Fruit fly (Drosophila melanogaster) whole organism, embryonic: ENCODE measurements around the gene HUWE1.

Experiments
- ATbp ChIP-seq: fragments of 200-800 bp; sonication (Bioruptor generic); optimal IDR thresholded peaks from 2 replicates; lab custom pipeline; 2017; ENCODE audit warnings: missing biosample characterization, mild to moderate bottlenecking, missing genetic modification characterization, missing genetic modification reagents
- Bdp1 ChIP-seq: fragments of 200-800 bp; sonication (Bioruptor generic); optimal IDR thresholded peaks from 3 replicates; lab custom pipeline; 2016; ENCODE audit warnings: missing biosample characterization, missing genetic modification characterization
- CG11504 ChIP-seq: fragments of 200-800 bp; sonication (Bioruptor generic); optimal IDR thresholded peaks from 3 replicates; lab custom pipeline; 2019; ENCODE audit warnings: missing biosample characterization, mild to moderate bottlenecking, missing genetic modification characterization, moderate library complexity
- CG13424 ChIP-seq: fragments of 200-800 bp; sonication (Bioruptor generic); optimal IDR thresholded peaks from 2 replicates; lab custom pipeline; 2019; ENCODE audit warnings: missing biosample characterization, mild to moderate bottlenecking, missing genetic modification characterization, moderate library complexity
- CG14050 ChIP-seq: fragments of 200-800 bp; sonication (Bioruptor generic); IDR thresholded peaks from 3 replicates; pipeline ENCODE4 v1.3.6; 2022; ENCODE audit warnings: missing biosample characterization, missing genetic modification characterization
- CG14710 ChIP-seq: fragments of 200-800 bp; sonication (Bioruptor generic); optimal IDR thresholded peaks from 3 replicates; lab custom pipeline; 2019; ENCODE audit warnings: missing biosample characterization, mild to moderate bottlenecking, missing genetic modification characterization, moderate library complexity
- CG15479 ChIP-seq: fragments of 200-800 bp; sonication (Bioruptor generic); optimal IDR thresholded peaks from 3 replicates; lab custom pipeline; 2019; ENCODE audit warnings: missing biosample characterization, mild to moderate bottlenecking, missing genetic modification characterization, moderate library complexity
- CG15514 ChIP-seq: fragments of 200-800 bp; sonication (Bioruptor generic); optimal IDR thresholded peaks from 3 replicates; lab custom pipeline; 2017; ENCODE audit warnings: missing biosample characterization, missing genetic modification characterization, mild to moderate bottlenecking, moderate library complexity, missing genetic modification reagents
- CG15601 ChIP-seq: fragments of 200-800 bp; sonication (Bioruptor generic); optimal IDR thresholded peaks from 3 replicates; lab custom pipeline; 2019; ENCODE audit warnings: missing biosample characterization, mild to moderate bottlenecking, missing genetic modification characterization, moderate library complexity
- CG1603 ChIP-seq: fragments of 200-800 bp; sonication (Bioruptor generic); optimal IDR thresholded peaks from 2 replicates; lab custom pipeline; 2019; ENCODE audit warnings: missing biosample characterization, mild to moderate bottlenecking, missing genetic modification characterization, moderate library complexity
- CG17612 ChIP-seq: fragments of 200-800 bp; sonication (Bioruptor generic); IDR thresholded peaks from 2 replicates; pipeline ENCODE4 v1.3.6; 2022; ENCODE audit warnings: missing biosample characterization, missing genetic modification characterization
- CG2120 ChIP-seq: fragments of 200-800 bp; sonication (Bioruptor generic); optimal IDR thresholded peaks from 3 replicates; lab custom pipeline; 2016; ENCODE audit warnings: missing biosample characterization, missing genetic modification characterization
- CG32532 ChIP-seq: fragments of 200-800 bp; sonication (Bioruptor generic); IDR thresholded peaks from 2 replicates; pipeline ENCODE4 v1.3.6; 2022; ENCODE audit warnings: missing biosample characterization, missing genetic modification characterization
- CG6272 ChIP-seq: fragments of 200-800 bp; sonication (Bioruptor generic); IDR thresholded peaks from 2 replicates; pipeline ENCODE4 v1.3.6; 2022; ENCODE audit warnings: missing biosample characterization, missing genetic modification characterization
- CG6765 ChIP-seq: fragments of 200-800 bp; sonication (Bioruptor generic); optimal IDR thresholded peaks from 3 replicates; lab custom pipeline; 2017; ENCODE audit warnings: missing biosample characterization, mild to moderate bottlenecking, missing genetic modification characterization
- CG9727 ChIP-seq: fragments of 200-800 bp; sonication (Bioruptor generic); optimal IDR thresholded peaks from 3 replicates; lab custom pipeline; 2017; ENCODE audit warnings: missing biosample characterization, mild to moderate bottlenecking, missing genetic modification characterization
- CG9932 ChIP-seq: fragments of 200-800 bp; sonication (Bioruptor generic); IDR thresholded peaks from 2 replicates; pipeline ENCODE4 v1.3.6; 2022; ENCODE audit warnings: missing biosample characterization, missing genetic modification characterization
- CrebB ChIP-seq: fragments of 200-800 bp; sonication (Bioruptor generic); optimal IDR thresholded peaks from 3 replicates; lab custom pipeline; 2018; ENCODE audit warnings: missing biosample characterization, mild to moderate bottlenecking, missing genetic modification characterization
- Deaf1 ChIP-seq: fragments of 200-800 bp; optimal IDR thresholded peaks from 3 replicates; lab custom pipeline; 2019; ENCODE audit warnings: missing biosample characterization, mild to moderate bottlenecking, missing genetic modification characterization, moderate library complexity
- Dek ChIP-seq: fragments of 200-800 bp; sonication (Bioruptor generic); optimal IDR thresholded peaks from 3 replicates; lab custom pipeline; 2019; ENCODE audit warnings: missing biosample characterization, mild to moderate bottlenecking, missing genetic modification characterization, moderate library complexity
- Ets65A ChIP-seq: fragments of 200-800 bp; sonication (Bioruptor generic); peaks from one replicate; lab custom pipeline; 2016; ENCODE audit warnings: missing biosample characterization, missing genetic modification characterization
- HLH54F ChIP-seq: fragments of 200-800 bp; sonication (Bioruptor generic); optimal IDR thresholded peaks from 3 replicates; lab custom pipeline; 2016; ENCODE audit warnings: missing biosample characterization, missing genetic modification characterization
- HLHmδ ChIP-seq: fragments of 200-800 bp; sonication (Bioruptor generic); optimal IDR thresholded peaks from 2 replicates; lab custom pipeline; 2018; ENCODE audit warnings: missing biosample characterization, mild to moderate bottlenecking, missing genetic modification characterization, moderate library complexity
- Hr3 ChIP-seq: fragments of 200-800 bp; sonication (Bioruptor generic); optimal IDR thresholded peaks from 3 replicates; lab custom pipeline; 2016; ENCODE audit warnings: missing biosample characterization, missing genetic modification characterization
- Hsf ChIP-seq: fragments of 200-800 bp; sonication (Bioruptor generic); optimal IDR thresholded peaks from 3 replicates; lab custom pipeline; 2016; ENCODE audit warnings: missing biosample characterization, missing genetic modification characterization
- Jarid2 ChIP-seq: fragments of 200-800 bp; sonication (Bioruptor generic); optimal IDR thresholded peaks from 3 replicates; lab custom pipeline; 2017; ENCODE audit warnings: mild to moderate bottlenecking, missing biosample characterization, missing genetic modification reagents, missing genetic modification characterization
- Opbp ChIP-seq: fragments of 200-800 bp; sonication (Bioruptor generic); IDR thresholded peaks from 3 replicates; pipeline ENCODE4 v1.3.6; 2022; ENCODE audit warnings: missing biosample characterization, missing genetic modification characterization; ENCODE audit not compliant: partially characterized antibody
- Pdp1 ChIP-seq, 2 experiments: fragments of 200-800 bp; sonication (Bioruptor generic); optimal IDR thresholded peaks; 3 replicates each; lab custom pipeline; 2016; ENCODE audit warnings: missing biosample characterization in 2 of 2, missing genetic modification characterization in 2 of 2, mild to moderate bottlenecking in 1 of 2, moderate library complexity in 1 of 2
- Spps ChIP-seq: fragments of 200-800 bp; sonication (Bioruptor generic); optimal IDR thresholded peaks from 2 replicates; lab custom pipeline; 2018; ENCODE audit warnings: missing biosample characterization, mild to moderate bottlenecking, missing genetic modification characterization
- Sry-δ ChIP-seq: fragments of 200-800 bp; sonication (Bioruptor generic); optimal IDR thresholded peaks from 2 replicates; lab custom pipeline; 2016; ENCODE audit warnings: missing biosample characterization, missing genetic modification characterization
- cad ChIP-seq: fragments of >200 bp; optimal IDR thresholded peaks from 2 replicates; lab custom pipeline; 2017; ENCODE audit warnings: missing biosample characterization, missing genetic modification characterization
- dmrt11E ChIP-seq: fragments of 200-800 bp; sonication (Bioruptor generic); optimal IDR thresholded peaks from 3 replicates; lab custom pipeline; 2018; ENCODE audit warnings: missing biosample characterization, mild to moderate bottlenecking, missing genetic modification characterization, moderate library complexity
- dmrt99B ChIP-seq: fragments of 200-800 bp; sonication (Bioruptor generic); optimal IDR thresholded peaks from 2 replicates; lab custom pipeline; 2018; ENCODE audit warnings: missing biosample characterization, mild to moderate bottlenecking, missing genetic modification characterization, moderate library complexity
- ewg ChIP-seq: fragments of 200-800 bp; sonication (Bioruptor generic); optimal IDR thresholded peaks from 3 replicates; lab custom pipeline; 2017; ENCODE audit warnings: mild to moderate bottlenecking, missing biosample characterization, missing genetic modification reagents, missing genetic modification characterization
- gce ChIP-seq: fragments of 200-800 bp; sonication (Bioruptor generic); IDR thresholded peaks from 3 replicates; pipeline ENCODE4 v1.3.6; 2022; ENCODE audit warnings: missing biosample characterization, missing genetic modification characterization
- gcm ChIP-seq: fragments of 200-800 bp; sonication (Bioruptor generic); optimal IDR thresholded peaks from 2 replicates; lab custom pipeline; 2019; ENCODE audit warnings: missing biosample characterization, mild to moderate bottlenecking, missing genetic modification characterization, moderate library complexity
- nau ChIP-seq: fragments of 200-800 bp; sonication (Bioruptor generic); optimal IDR thresholded peaks from 3 replicates; lab custom pipeline; 2017; ENCODE audit warnings: missing biosample characterization, mild to moderate bottlenecking, missing genetic modification characterization, missing genetic modification reagents
- onecut ChIP-seq: fragments of 200-800 bp; sonication (Bioruptor generic); IDR thresholded peaks from 2 replicates; pipeline ENCODE4 v1.3.6; 2022; ENCODE audit warnings: missing biosample characterization, missing genetic modification characterization
- sens ChIP-seq: fragments of 200-800 bp; sonication (Bioruptor generic); peaks from one replicate; lab custom pipeline; 2016; ENCODE audit warnings: missing biosample characterization, missing genetic modification characterization
- tll ChIP-seq, 2 experiments: fragments of 200-800 bp in 1 of 2; fragments of >200 bp in 1 of 2; sonication (Bioruptor generic) in 1 of 2; optimal IDR thresholded peaks; 2 replicates each; lab custom pipeline; 2017 to 2019; ENCODE audit warnings: missing biosample characterization in 2 of 2, missing genetic modification characterization in 2 of 2, mild to moderate bottlenecking in 1 of 2, moderate library complexity in 1 of 2
- toy ChIP-seq: fragments of 200-800 bp; sonication (Bioruptor generic); IDR thresholded peaks from 2 replicates; pipeline ENCODE4 v1.3.6; 2022; ENCODE audit warnings: missing biosample characterization, missing genetic modification characterization
- wdn ChIP-seq: fragments of 200-800 bp; sonication (Bioruptor generic); IDR thresholded peaks from 2 replicates; pipeline ENCODE4 v1.3.6; 2022; ENCODE audit warnings: missing biosample characterization, missing genetic modification characterization
- zen ChIP-seq: fragments of 200-800 bp; sonication (Bioruptor generic); optimal IDR thresholded peaks from 3 replicates; lab custom pipeline; 2018; ENCODE audit warnings: missing biosample characterization, mild to moderate bottlenecking, missing genetic modification characterization, moderate library complexity
- zf30C ChIP-seq: fragments of 200-800 bp; sonication (Bioruptor generic); optimal IDR thresholded peaks from 3 replicates; lab custom pipeline; 2018; ENCODE audit warnings: missing biosample characterization, mild to moderate bottlenecking, missing genetic modification characterization

Gene HUWE1

DNA sequence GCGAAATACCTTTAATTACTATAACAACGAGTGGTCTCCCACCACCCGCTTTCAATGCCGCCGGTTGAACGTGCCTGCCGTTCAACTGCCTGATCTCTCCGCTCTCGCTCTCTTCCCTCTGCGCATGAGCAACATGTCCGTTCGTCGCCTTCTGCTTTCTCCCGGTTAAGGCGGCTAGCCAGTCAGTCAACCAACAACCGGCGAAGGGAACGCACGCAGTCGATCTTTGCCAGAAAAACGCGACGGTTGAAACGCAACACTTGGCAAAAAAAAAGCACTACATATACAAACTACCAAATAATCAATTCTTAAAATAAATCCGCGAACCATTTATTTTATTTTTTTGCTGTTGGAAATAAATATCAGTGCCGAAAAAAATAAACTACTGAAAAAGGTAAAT lies 37.1 kb upstream of the HUWE1 start, which contains the start of gene CG12708 (continued):
- no peak for TF ChIP-seq zen (tag; lab: Kevin White, UChicago)
- peak; percentile 39 for TF ChIP-seq ewg (GFP tag; lab: Kevin White, UChicago)
- TF ChIP-seq CG15601, result peak; percentile 100
- TF ChIP-seq Deaf1 (tag; lab: Kevin White, UChicago), result no peak
- no peak for TF ChIP-seq gcm
- peak; percentile 25 for TF ChIP-seq zf30C (GFP tag; lab: Kevin White, UChicago)
- TF ChIP-seq Jarid2 (GFP tag; lab: Kevin White, UChicago), result peak; percentile 80
- peak; percentile 72 for TF ChIP-seq sens
- peak; percentile 87 for TF ChIP-seq HLHmδ (GFP tag; lab: Kevin White, UChicago)
- no peak for TF ChIP-seq CG6765 (GFP tag; lab: Kevin White, UChicago)
- no peak for TF ChIP-seq Spps
- no peak for TF ChIP-seq nau (GFP tag; lab: Kevin White, UChicago)
- TF ChIP-seq, all 482 proteins: peak for 13

DNA sequence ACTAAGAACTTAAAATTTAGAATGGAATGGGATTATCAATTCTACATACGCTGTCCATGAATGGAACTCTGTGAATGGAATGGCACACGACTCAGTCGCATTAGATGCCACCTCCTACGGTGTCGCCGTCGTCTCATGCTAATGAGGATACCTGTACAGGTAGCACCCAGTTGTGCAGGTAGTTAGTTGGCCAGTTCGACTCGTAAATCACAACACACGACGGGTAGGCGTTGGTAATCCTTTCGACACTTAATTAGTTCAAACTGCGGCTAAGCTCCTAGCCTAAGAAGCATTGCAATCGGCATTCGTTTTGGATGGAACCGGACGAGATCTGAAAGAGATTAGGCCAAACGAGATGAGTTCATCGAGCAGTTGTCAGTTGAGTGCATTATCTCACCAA lies 28.0 kb upstream of the HUWE1 start:
- TF ChIP-seq tll (GFP tag; optimal IDR thresholded peaks at IDR 0.05; lab: Kevin White, UChicago), result peak in 1 of 2 experiments; percentile 65
- no peak for TF ChIP-seq CG2120 (GFP tag; lab: Kevin White, UChicago)
- peak; percentile 54 for TF ChIP-seq cad
- TF ChIP-seq zen (tag; lab: Kevin White, UChicago), result peak; percentile 96
- TF ChIP-seq CG15479 (GFP tag; lab: Kevin White, UChicago), result peak; percentile 45
- TF ChIP-seq, all 482 proteins: peak for 4

DNA sequence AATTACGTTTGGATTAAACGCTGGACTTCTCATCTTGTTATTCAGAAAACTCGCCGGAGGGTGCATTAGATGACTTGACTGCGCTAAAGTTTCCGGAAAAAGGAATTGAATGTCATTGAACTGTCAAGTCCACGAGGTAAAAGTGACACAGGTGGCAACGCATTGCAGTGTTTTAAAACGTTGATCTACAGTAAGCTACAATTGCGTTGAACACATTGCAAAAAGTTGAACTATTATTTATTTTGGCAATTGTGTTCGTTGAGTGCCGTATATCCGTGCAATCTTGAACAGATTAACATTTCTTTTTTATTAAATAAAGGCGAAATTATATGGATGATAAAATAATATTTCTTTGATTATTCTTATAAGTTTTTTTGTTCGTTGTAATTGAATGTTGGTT lies 23.7 kb upstream of the HUWE1 start, which contains the start of gene CG15599:
Gene CG15599, minus strand, starts transcription at position 101 of the 400 bp plus-strand sequence.
- TF ChIP-seq CG14050 (GFP tag; lab: Robert Waterston, UW) (no peak), dmrt99B (tag; lab: Kevin White, UChicago) (no peak), Bdp1 (GFP tag; lab: Kevin White, UChicago) (no peak), CG9727 (no peak), ATbp (no peak), CG6272 (GFP tag; lab: Robert Waterston, UW) (no peak), onecut (GFP tag; lab: Robert Waterston, UW) (no peak), Hr3 (GFP tag; lab: Kevin White, UChicago) (no peak), CG17612 (GFP tag; lab: Robert Waterston, UW) (no peak), CrebB (tag; lab: Kevin White, UChicago) (no peak), toy (GFP tag; lab: Robert Waterston, UW) (no peak)

DNA sequence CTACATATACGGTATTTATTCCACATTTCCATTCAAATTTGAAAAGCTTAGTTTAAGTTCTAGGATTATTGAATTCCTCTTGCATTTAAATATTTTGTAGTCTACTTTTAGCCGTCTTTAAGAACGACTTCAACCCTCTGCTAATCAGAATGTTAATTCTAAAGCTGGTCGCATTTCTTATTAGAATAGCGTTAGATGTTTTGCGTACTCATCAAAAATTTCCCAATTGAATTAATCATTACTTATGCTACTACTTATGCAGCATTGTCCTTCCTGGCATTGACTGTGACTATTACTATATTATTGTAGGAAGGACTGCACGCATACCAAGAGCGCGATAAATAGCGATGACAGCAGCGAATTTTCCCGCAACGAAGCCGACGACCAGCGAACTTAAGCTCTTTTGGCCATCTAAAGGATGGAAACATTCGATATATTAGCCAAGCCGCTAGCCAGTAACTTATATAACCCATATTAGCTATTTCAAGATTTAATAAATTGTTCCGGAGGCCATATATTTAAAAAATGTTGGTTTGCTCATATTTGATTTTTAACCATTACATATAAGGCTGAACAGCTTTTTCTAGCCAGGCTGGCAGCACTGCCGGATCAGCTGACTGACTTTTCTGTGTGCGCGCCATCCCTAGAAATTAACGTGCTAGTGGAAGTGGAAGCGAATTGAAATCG lies 15.4 kb upstream of the HUWE1 start, which contains the start of gene CG8128:
Gene CG8128, plus strand, starts transcription at position 641 of the 687 bp plus-strand sequence.
- TF ChIP-seq CG15514 (peak; percentile 64), CG15479 (GFP tag; lab: Kevin White, UChicago) (peak; percentile 54), gce (GFP tag; lab: Robert Waterston, UW) (no peak), CG1603 (tag; lab: Kevin White, UChicago) (peak; percentile 42), CG15601 (peak; percentile 11), wdn (GFP tag; lab: Robert Waterston, UW) (no peak), CG13424 (tag; lab: Kevin White, UChicago) (peak; percentile 28), CG32532 (GFP tag; lab: Robert Waterston, UW) (peak; percentile 21; the same call in 1 of the 2 replicates), CG9932 (GFP tag; lab: Robert Waterston, UW) (peak; percentile 18; the same call in 1 of the 2 replicates), Pdp1 (GFP tag; optimal IDR thresholded peaks at IDR 0.05; lab: Kevin White, UChicago) (peak in 1 of 2 experiments; percentile 7), Opbp (0 out of 3 replicates have a peak, but pooled peaks have one; percentile 39), Ets65A (GFP tag; lab: Kevin White, UChicago) (peak; percentile 56), Sry-δ (peak; percentile 46), Dek (no peak), HLH54F (peak; percentile 3), CG11504 (tag; lab: Kevin White, UChicago) (peak; percentile 2), dmrt11E (tag; lab: Kevin White, UChicago) (no peak), CG14710 (tag; lab: Kevin White, UChicago) (peak; percentile 24), sens (peak; percentile 79), Hsf (GFP tag; lab: Kevin White, UChicago) (peak; percentile 3)
